Fruit fly (Drosophila melanogaster) ovary, adult (tissue): ENCODE measurements around the gene CCAP.
A peak's percentile ranks its signal among the peaks of the same experiment; 100 is the strongest.

Experiments
- CG17801 ChIP-seq: fragments of 200-800 bp; optimal IDR thresholded peaks from 2 replicates; lab custom pipeline; 2019; ENCODE audit warnings: missing biosample characterization, mild to moderate bottlenecking, missing genetic modification characterization, moderate library complexity; ENCODE audit not compliant: partially characterized antibody

Gene CCAP

dm6 chr3R:22701793-22702192 lies at the start of gene CCAP, which contains the start of gene CG6972:
Gene CCAP, minus strand, starts transcription at chr3R:22702084.
Gene CG6972, plus strand, starts transcription at chr3R:22702007.
- TF ChIP-seq CG17801 (GFP tag; lab: Kevin White, UChicago) = no peak

dm6 chr3R:22751111-22751510 lies 49.2 kb upstream of the CCAP start:
- TF ChIP-seq CG17801 (GFP tag; lab: Kevin White, UChicago) = no peak

DNA sequence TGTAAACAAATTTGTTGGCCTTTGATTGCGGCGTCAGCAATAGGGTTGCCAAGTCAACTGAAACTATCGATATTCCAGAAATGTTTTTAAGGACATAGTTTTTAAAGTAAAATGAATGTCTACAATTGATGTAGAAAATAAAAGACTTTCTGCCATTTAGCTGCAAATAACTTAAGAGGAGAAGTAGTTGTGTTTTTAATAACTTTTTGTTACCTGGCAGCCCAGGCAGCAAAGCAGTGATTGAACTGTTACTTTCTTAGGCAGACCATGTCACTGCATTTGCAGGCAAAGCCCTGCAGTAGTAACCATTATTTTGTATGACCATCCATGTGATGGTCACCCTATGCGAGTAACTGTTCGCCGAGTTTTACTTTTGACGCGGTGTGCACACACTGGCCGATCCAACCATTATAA lies 48.7 kb upstream of the CCAP start, which contains the start of the genes rumi, CG7029 and Usp12-46:
rumi (minus strand) TSS at position 64 of the 414 bp plus-strand sequence.
CG7029 (plus strand) TSS at position 368 of the 414 bp plus-strand sequence.
Usp12-46 (plus strand) TSS at position 368 of the 414 bp plus-strand sequence.
- TF ChIP-seq CG17801 (GFP tag; lab: Kevin White, UChicago) = peak; percentile 67

DNA sequence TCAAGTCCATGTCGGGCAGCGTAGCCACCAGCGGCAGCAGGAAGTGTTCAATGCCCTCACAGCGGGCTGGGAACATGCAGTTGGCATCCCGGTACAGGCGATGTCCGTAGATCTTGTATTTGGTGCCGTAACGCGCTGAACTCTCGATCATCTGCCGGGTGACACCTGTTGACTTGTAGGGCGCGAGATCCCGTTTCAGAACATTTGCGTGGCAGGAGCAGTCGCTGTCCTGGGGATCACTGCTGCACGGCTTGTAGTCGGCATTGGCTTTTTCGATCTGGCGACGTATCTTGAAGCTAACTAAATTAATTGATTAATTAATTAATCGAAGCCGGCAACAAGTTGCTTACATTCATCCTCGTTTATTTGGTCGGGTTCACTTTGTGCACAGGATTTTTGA lies 48.2 kb upstream of the CCAP start:
- no peak for TF ChIP-seq CG17801 (GFP tag; lab: Kevin White, UChicago)

- no peak for TF ChIP-seq CG17801 (GFP tag; lab: Kevin White, UChicago)
These were observed 47.1 kb upstream of the CCAP start, which contains the start of gene CG31139 for dm6 chr3R:22748956-22749355. Gene CG31139, minus strand, starts transcription at chr3R:22749056.

DNA sequence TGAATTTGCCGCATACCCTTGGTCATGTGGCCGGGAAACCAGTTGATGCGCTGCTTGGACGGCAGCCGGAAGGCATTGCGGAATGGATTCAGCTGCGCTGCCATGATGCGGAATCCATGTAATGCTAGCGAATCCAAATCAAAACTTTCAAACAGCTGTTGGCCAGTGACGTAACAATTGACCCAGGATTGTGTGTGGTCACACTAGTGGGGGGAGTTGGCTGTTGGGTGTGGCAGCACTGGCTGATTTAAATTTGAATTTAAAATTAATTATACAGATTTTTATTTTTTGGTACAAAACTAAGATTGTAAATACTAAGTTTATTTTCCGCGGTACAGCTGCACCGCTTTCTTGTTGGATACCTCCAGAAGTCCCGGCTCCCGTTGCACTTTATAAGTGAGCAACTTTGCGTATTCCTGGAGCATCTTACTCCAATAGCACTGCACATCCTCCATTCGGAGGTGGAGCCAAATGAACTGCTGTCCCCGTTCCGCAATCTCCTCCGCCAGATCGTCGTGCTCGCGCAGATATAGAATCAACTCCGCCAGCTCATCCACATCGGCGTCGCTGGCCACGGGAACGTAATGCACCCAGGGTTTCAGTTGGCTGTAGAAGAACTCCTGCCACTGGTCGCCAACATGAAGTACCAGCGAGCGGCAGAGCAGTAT lies 45.7 kb upstream of the CCAP start, which contains the start of gene CG17141:
CG17141 (minus strand) TSS at position 177 of the 668 bp plus-strand sequence.
- TF ChIP-seq CG17801 (GFP tag; lab: Kevin White, UChicago) = no peak

DNA sequence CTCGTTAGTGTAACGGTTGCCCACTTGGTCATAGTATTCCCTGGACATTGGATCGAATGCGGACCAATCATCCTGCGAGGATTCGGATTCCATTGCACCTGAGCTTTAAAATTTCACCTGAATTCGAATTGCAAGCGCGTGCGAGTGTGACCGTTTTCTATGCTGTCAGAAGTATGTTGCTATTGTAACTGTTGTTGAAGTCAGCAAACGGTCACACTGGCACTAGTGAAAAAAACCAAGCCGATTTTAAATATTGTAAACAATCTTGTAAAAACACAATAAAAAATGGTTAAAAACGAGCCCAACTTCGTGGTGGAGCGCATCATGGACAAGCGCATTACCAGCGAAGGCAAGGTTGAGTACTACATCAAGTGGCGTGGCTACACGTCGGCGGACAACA lies 43.5 kb upstream of the CCAP start, which contains the start of the genes vret and HP1c:
vret (minus strand) TSS at position 150 of the 400 bp plus-strand sequence.
HP1c (plus strand) TSS at position 189 of the 400 bp plus-strand sequence.
- TF ChIP-seq CG17801 (GFP tag; lab: Kevin White, UChicago) = no peak

- no peak for TF ChIP-seq CG17801 (GFP tag; lab: Kevin White, UChicago)
These were observed 39.0 kb upstream of the CCAP start, which contains the start of the genes Dcr-1 and CG6985 for dm6 chr3R:22740930-22741329. Gene Dcr-1, minus strand, starts transcription at chr3R:22741091. Gene CG6985, plus strand, starts transcription at chr3R:22741150.

dm6 chr3R:22733751-22734150 lies 31.9 kb upstream of the CCAP start, which contains the start of gene Takl2:
Gene Takl2, minus strand, starts transcription at chr3R:22733851.
- no peak for TF ChIP-seq CG17801 (GFP tag; lab: Kevin White, UChicago)

- TF ChIP-seq CG17801 (GFP tag; lab: Kevin White, UChicago) = no peak
These were observed 31.1 kb upstream of the CCAP start for dm6 chr3R:22732995-22733394.

- TF ChIP-seq CG17801 (GFP tag; lab: Kevin White, UChicago) = no peak
These were observed 26.0 kb upstream of the CCAP start for dm6 chr3R:22727857-22728256.

DNA sequence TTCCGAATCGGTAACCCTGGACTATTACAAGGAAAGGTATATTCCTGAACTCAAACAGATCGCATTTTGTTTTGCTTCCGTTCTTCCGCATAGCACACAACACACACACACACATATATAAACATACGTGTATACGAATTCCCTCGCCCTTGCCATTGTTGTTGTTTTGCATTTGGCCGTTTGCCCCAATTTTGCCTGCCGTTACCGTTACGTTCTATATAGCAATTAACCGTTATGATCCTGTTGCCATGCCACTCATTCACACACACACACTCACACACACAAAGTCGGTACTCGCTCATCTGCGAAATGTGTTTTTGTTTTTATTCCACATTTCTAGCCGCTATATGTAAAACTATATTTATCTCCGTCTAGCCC lies 25.6 kb upstream of the CCAP start:
- TF ChIP-seq CG17801 (GFP tag; lab: Kevin White, UChicago) = no peak

- no peak for TF ChIP-seq CG17801 (GFP tag; lab: Kevin White, UChicago)
These were observed 25.0 kb upstream of the CCAP start, which contains the start of gene CG45049 for dm6 chr3R:22726771-22727455. Gene CG45049, plus strand, starts transcription at chr3R:22726967.

dm6 chr3R:22726031-22726770 lies 24.3 kb upstream of the CCAP start, which contains the start of gene RNF220:
Gene RNF220, minus strand, starts transcription at chr3R:22726414.
- no peak for TF ChIP-seq CG17801 (GFP tag; lab: Kevin White, UChicago)
